Worm (Caenorhabditis elegans) whole organism, L4 larva: ENCODE measurements around the gene slc-25A10.
A peak's percentile ranks its signal among the peaks of the same experiment; 100 is the strongest.

Experiments used
- D1046.2 ChIP-seq: fragments of 200-800 bp; sonication (Bioruptor generic); IDR thresholded peaks from 2 replicates; pipeline ENCODE4 v1.3.6; 2022; ENCODE audit warnings: missing genetic modification characterization, missing compliant biosample characterization
- F26F4.8 ChIP-seq: fragments of 200-800 bp; sonication (Bioruptor generic); conservative IDR thresholded peaks from 2 replicates; pipeline ENCODE4 v1.3.6; 2022; ENCODE audit warnings: missing genetic modification characterization, missing compliant biosample characterization
- F37D6.2 ChIP-seq: sonication (generic microtip); optimal IDR thresholded peaks from 2 replicates; lab custom pipeline; 2016; ENCODE audit warnings: mild to moderate bottlenecking, missing genetic modification characterization, missing compliant biosample characterization
- F44E2.7 ChIP-seq: fragments of 200-800 bp; sonication (Bioruptor generic); IDR thresholded peaks from 2 replicates; pipeline ENCODE4 v2.1.2; 2022; ENCODE audit warnings: missing genetic modification characterization, missing compliant biosample characterization
- R02D3.7 ChIP-seq: fragments of 150-350 bp; sonication (generic microtip); optimal IDR thresholded peaks from 3 replicates; lab custom pipeline; 2014; ENCODE audit warnings: missing biosample characterization, missing genetic modification characterization
- T26A8.4 ChIP-seq: fragments of 200-800 bp; sonication (Bioruptor generic); IDR thresholded peaks from 2 replicates; pipeline ENCODE4 v1.3.6; 2022; ENCODE audit warnings: missing genetic modification characterization, missing compliant biosample characterization
- Y48G9A.11 ChIP-seq: fragments of 200-800 bp; sonication (Bioruptor generic); IDR thresholded peaks from 2 replicates; pipeline ENCODE4 v1.3.6; 2022; ENCODE audit warnings: missing genetic modification reagents, missing genetic modification characterization, missing compliant biosample characterization
- Y5F2A.4 ChIP-seq: fragments of 200-800 bp; sonication (Bioruptor generic); optimal IDR thresholded peaks from 2 replicates; lab custom pipeline; 2018; ENCODE audit warnings: mild to moderate bottlenecking, missing genetic modification characterization, missing compliant biosample characterization
- Y75B8A.6 ChIP-seq: fragments of 200-800 bp; sonication (Bioruptor generic); IDR thresholded peaks from 2 replicates; pipeline ENCODE4 v1.3.6; 2022; ENCODE audit warnings: missing genetic modification reagents, missing genetic modification characterization, missing compliant biosample characterization
- ZK546.5 ChIP-seq, 2 experiments: sonication (generic microtip); optimal IDR thresholded peaks; 2 replicates each; lab custom pipeline; 2017; ENCODE audit warnings: missing biosample characterization in 2 of 2, missing genetic modification characterization in 2 of 2
- aha-1 ChIP-seq: fragments of 150-350 bp; peaks from one replicate; lab custom pipeline; 2014; ENCODE audit warnings: missing biosample characterization, missing genetic modification characterization
- aly-2 ChIP-seq: sonication (generic microtip); optimal IDR thresholded peaks from 2 replicates; lab custom pipeline; 2018; ENCODE audit warnings: missing biosample characterization, missing genetic modification characterization
- ama-1 ChIP-seq: fragments of 150-350 bp; optimal IDR thresholded peaks from 2 replicates; lab custom pipeline; 2014; ENCODE audit warnings: inconsistent platforms, mixed read lengths
- arid-1 ChIP-seq: fragments of 200-800 bp; sonication (Bioruptor generic); conservative IDR thresholded peaks from 2 replicates; pipeline ENCODE4 v1.3.6; 2022; ENCODE audit warnings: missing genetic modification reagents, missing genetic modification characterization, missing compliant biosample characterization
- ceh-62 ChIP-seq: sonication (generic microtip); optimal IDR thresholded peaks from 2 replicates; lab custom pipeline; 2017; ENCODE audit warnings: missing biosample characterization, missing genetic modification characterization
- ceh-82 ChIP-seq: sonication (generic microtip); optimal IDR thresholded peaks from 2 replicates; lab custom pipeline; 2017; ENCODE audit warnings: missing biosample characterization, missing genetic modification characterization
- ces-1 ChIP-seq: fragments of 150-350 bp; sonication (generic microtip); optimal IDR thresholded peaks from 4 replicates; lab custom pipeline; 2014; ENCODE audit warnings: missing biosample characterization, missing genetic modification reagents, missing genetic modification characterization
- cey-2 ChIP-seq: sonication (generic microtip); optimal IDR thresholded peaks from 3 replicates; lab custom pipeline; 2017; ENCODE audit warnings: missing genetic modification characterization, mild to moderate bottlenecking, missing compliant biosample characterization, antibody characterized with exemption, borderline replicate concordance; ENCODE audit not compliant: insufficient read depth
- daf-12 ChIP-seq: fragments of 150-350 bp; optimal IDR thresholded peaks from 2 replicates; lab custom pipeline; 2014; ENCODE audit warnings: missing biosample characterization, missing genetic modification reagents, missing genetic modification characterization
- daf-19 ChIP-seq: fragments of 200-800 bp; sonication (Bioruptor generic); conservative IDR thresholded peaks from 2 replicates; pipeline ENCODE4 v1.3.6; 2022; ENCODE audit warnings: missing genetic modification characterization, missing compliant biosample characterization
- dmd-8 ChIP-seq: fragments of 200-800 bp; sonication (Bioruptor generic); IDR thresholded peaks from 2 replicates; pipeline ENCODE4 v1.3.6; 2022; ENCODE audit warnings: missing genetic modification characterization, missing compliant biosample characterization
- dpl-1 ChIP-seq: fragments of 150-350 bp; optimal IDR thresholded peaks from 2 replicates; lab custom pipeline; 2014; ENCODE audit warnings: missing biosample characterization, missing genetic modification reagents, missing genetic modification characterization
- dve-1 ChIP-seq: sonication (generic microtip); optimal IDR thresholded peaks from 2 replicates; lab custom pipeline; 2017; ENCODE audit warnings: antibody characterized with exemption, mild to moderate bottlenecking, missing genetic modification characterization, missing compliant biosample characterization; ENCODE audit not compliant: insufficient read depth
- fos-1 ChIP-seq: fragments of 150-350 bp; optimal IDR thresholded peaks from 2 replicates; lab custom pipeline; 2014; ENCODE audit warnings: missing biosample characterization, missing genetic modification characterization
- hif-1 ChIP-seq, 2 experiments: sonication (generic microtip); optimal IDR thresholded peaks; 2 replicates each; lab custom pipeline; 2016 to 2017; ENCODE audit warnings: missing compliant biosample characterization in 2 of 2, missing genetic modification characterization in 2 of 2, missing genetic modification reagents in 2 of 2, missing genotype in 2 of 2, mild to moderate bottlenecking in 1 of 2
- hlh-11 ChIP-seq: fragments of 200-800 bp; sonication (Bioruptor generic); optimal IDR thresholded peaks from 2 replicates; lab custom pipeline; 2018; ENCODE audit warnings: mild to moderate bottlenecking, missing genetic modification characterization, missing compliant biosample characterization
- hlh-30 ChIP-seq: sonication (generic microtip); optimal IDR thresholded peaks from 2 replicates; lab custom pipeline; 2017; ENCODE audit warnings: antibody characterized with exemption, mild to moderate bottlenecking, missing genetic modification characterization, missing compliant biosample characterization; ENCODE audit not compliant: insufficient read depth
- jun-1 ChIP-seq: fragments of 150-350 bp; optimal IDR thresholded peaks from 2 replicates; lab custom pipeline; 2014; ENCODE audit warnings: missing biosample characterization, missing genetic modification reagents, missing genetic modification characterization
- lin-39 ChIP-seq: fragments of 150-350 bp; optimal IDR thresholded peaks from 2 replicates; lab custom pipeline; 2014; ENCODE audit warnings: missing biosample characterization, missing genetic modification reagents, missing genetic modification characterization
- mdl-1 ChIP-seq, 2 experiments: fragments of 150-350 bp in 1 of 2; sonication (generic microtip) in 1 of 2; optimal IDR thresholded peaks; 2 replicates each; lab custom pipeline; 2014 to 2017; ENCODE audit warnings: missing biosample characterization in 2 of 2, missing genetic modification characterization in 2 of 2
- mxl-2 ChIP-seq: fragments of 200-800 bp; sonication (Bioruptor generic); conservative IDR thresholded peaks from 2 replicates; pipeline ENCODE4 v1.3.6; 2022; ENCODE audit warnings: missing genetic modification reagents, missing genetic modification characterization, missing compliant biosample characterization
- mxl-3 ChIP-seq: fragments of 200-800 bp; sonication (Bioruptor generic); optimal IDR thresholded peaks from 2 replicates; lab custom pipeline; 2018; ENCODE audit warnings: mild to moderate bottlenecking, missing genetic modification characterization, missing compliant biosample characterization
- nhr-102 ChIP-seq: sonication (generic microtip); optimal IDR thresholded peaks from 2 replicates; lab custom pipeline; 2016; ENCODE audit warnings: mild to moderate bottlenecking, missing genetic modification characterization, moderate library complexity, missing compliant biosample characterization
- nhr-11 ChIP-seq: fragments of 150-350 bp; optimal IDR thresholded peaks from 2 replicates; lab custom pipeline; 2014; ENCODE audit warnings: missing biosample characterization, missing genetic modification characterization
- nhr-28 ChIP-seq: fragments of 150-350 bp; optimal IDR thresholded peaks from 2 replicates; lab custom pipeline; 2014; ENCODE audit warnings: missing biosample characterization, missing genetic modification characterization
- nhr-41 ChIP-seq: fragments of 200-800 bp; sonication (Bioruptor generic); IDR thresholded peaks from 2 replicates; pipeline ENCODE4 v1.3.6; 2022; ENCODE audit warnings: missing genetic modification reagents, missing genetic modification characterization, missing compliant biosample characterization
- nhr-48 ChIP-seq: sonication (generic microtip); optimal IDR thresholded peaks from 2 replicates; lab custom pipeline; 2016; ENCODE audit warnings: mild to moderate bottlenecking, missing genetic modification characterization, missing compliant biosample characterization
- nhr-77 ChIP-seq: fragments of 150-350 bp; optimal IDR thresholded peaks from 2 replicates; lab custom pipeline; 2014; ENCODE audit warnings: missing biosample characterization, missing genetic modification characterization
- saeg-2 ChIP-seq: fragments of 200-800 bp; sonication (Bioruptor generic); IDR thresholded peaks from 2 replicates; pipeline ENCODE4 v1.3.6; 2022; ENCODE audit warnings: missing genetic modification reagents, missing genetic modification characterization, missing compliant biosample characterization
- sdz-12 ChIP-seq: fragments of 200-800 bp; sonication (Bioruptor generic); optimal IDR thresholded peaks from 2 replicates; lab custom pipeline; 2018; ENCODE audit warnings: mild to moderate bottlenecking, missing genetic modification characterization, missing compliant biosample characterization
- set-16 ChIP-seq: fragments of 200-800 bp; sonication (Bioruptor generic); IDR thresholded peaks from 2 replicates; pipeline ENCODE4 v1.3.6; 2022; ENCODE audit warnings: missing genetic modification reagents, missing genetic modification characterization, missing compliant biosample characterization
- skn-1 ChIP-seq: fragments of 150-350 bp; optimal IDR thresholded peaks from 2 replicates; lab custom pipeline; 2014; ENCODE audit warnings: missing biosample characterization, missing genetic modification characterization
- unc-39 ChIP-seq: sonication (generic microtip); optimal IDR thresholded peaks from 2 replicates; lab custom pipeline; 2017; ENCODE audit warnings: missing biosample characterization, missing genetic modification characterization
- unc-62 ChIP-seq, 3 experiments: fragments of 150-350 bp in 1 of 3; sonication (generic microtip); optimal IDR thresholded peaks in 2 of 3; peaks in 1 of 3; 1 replicate in 1 of 3; 2 replicates in 2 of 3; lab custom pipeline; 2014 to 2017; ENCODE audit warnings: missing biosample characterization in 3 of 3, missing genetic modification characterization in 3 of 3, missing genetic modification reagents in 3 of 3, missing genotype in 1 of 3
- zfp-2 ChIP-seq: sonication (generic microtip); optimal IDR thresholded peaks from 2 replicates; lab custom pipeline; 2016; ENCODE audit warnings: mild to moderate bottlenecking, missing genetic modification characterization, missing compliant biosample characterization
- ztf-11 ChIP-seq: fragments of 150-350 bp; optimal IDR thresholded peaks from 2 replicates; lab custom pipeline; 2014; ENCODE audit warnings: missing biosample characterization, missing genetic modification characterization

slc-25A10 gene

ce11 chrX:6735494-6735893, 10.0 kb upstream of the slc-25A10 start (continued):
- TF ChIP-seq hlh-30 (tag; lab: Kevin White, UChicago) (peak; percentile 95), nhr-41 (no peak), ztf-11 (tag; lab: Kevin White, UChicago) (no peak), unc-62 (GFP tag; optimal IDR thresholded peaks at IDR 0.05 in 1 of 2; lab: Kevin White, UChicago) (peak in 1 of 2 experiments; percentile 59), unc-62 (tag; optimal IDR thresholded peaks at IDR 0.05; lab: Kevin White, UChicago) (no peak), daf-19 (GFP tag; lab: Robert Waterston, UW) (no peak), F37D6.2 (tag; lab: Kevin White, UChicago) (no peak), arid-1 (no peak), ces-1 (GFP tag; lab: Kevin White, UChicago) (no peak), zfp-2 (tag; lab: Kevin White, UChicago) (no peak), sdz-12 (GFP tag; lab: Kevin White, UChicago) (no peak), Y75B8A.6 (no peak), mxl-2 (GFP tag; lab: Robert Waterston, UW) (no peak), aha-1 (peak; percentile 44), ceh-82 (no peak), ama-1 (no peak), ceh-62 (tag; lab: Kevin White, UChicago) (no peak), hlh-11 (tag; lab: Kevin White, UChicago) (peak; percentile 66), lin-39 (tag; lab: Kevin White, UChicago) (no peak), daf-12 (tag; lab: Kevin White, UChicago) (no peak), set-16 (GFP tag; lab: Robert Waterston, UW) (no peak), ZK546.5 (tag; optimal IDR thresholded peaks at IDR 0.05; lab: Kevin White, UChicago) (no peak), hif-1 (tag; optimal IDR thresholded peaks at IDR 0.05; lab: Kevin White, UChicago) (peak in 1 of 2 experiments; percentile 54), fos-1 (tag; lab: Kevin White, UChicago) (no peak), T26A8.4 (GFP tag; lab: Robert Waterston, UW) (no peak), unc-39 (tag; lab: Kevin White, UChicago) (no peak), aly-2 (tag; lab: Kevin White, UChicago) (no peak), nhr-11 (tag; lab: Kevin White, UChicago) (peak; percentile 46), F26F4.8 (GFP tag; lab: Robert Waterston, UW) (no peak), mdl-1 (tag; optimal IDR thresholded peaks at IDR 0.05; lab: Kevin White, UChicago) (peak; percentile 50 to 91), mxl-3 (GFP tag; lab: Kevin White, UChicago) (peak; percentile 48), dpl-1 (GFP tag; lab: Kevin White, UChicago) (no peak), jun-1 (no peak), skn-1 (tag; lab: Kevin White, UChicago) (no peak), R02D3.7 (tag; lab: Kevin White, UChicago) (no peak), saeg-2 (GFP tag; lab: Robert Waterston, UW) (no peak), Y48G9A.11 (no peak), nhr-48 (tag; lab: Kevin White, UChicago) (peak; percentile 64), D1046.2 (GFP tag; lab: Robert Waterston, UW) (no peak), dmd-8 (GFP tag; lab: Robert Waterston, UW) (no peak), dve-1 (tag; lab: Kevin White, UChicago) (peak; percentile 60), nhr-28 (peak; percentile 3), Y5F2A.4 (no peak), nhr-102 (tag; lab: Kevin White, UChicago) (peak; percentile 17), nhr-77 (tag; lab: Kevin White, UChicago) (no peak), cey-2 (tag; lab: Kevin White, UChicago) (no peak), F44E2.7 (GFP tag; lab: Robert Waterston, UW) (no peak)
